Fruit fly (Drosophila melanogaster): ENCODE data around the gene CG31122.

dm6 chr3R:18404713-18405112 lies 8.0 kb downstream of the CG31122 start, which contains the start of gene CG7685:
- no peak for TF ChIP-seq CTCF (optimal IDR thresholded peaks at IDR 0.05)
- no peak for TF ChIP-seq CG8478 (optimal IDR thresholded peaks at IDR 0.05)

Data from S2 (cell line).